Fruit fly (Drosophila melanogaster) whole organism, embryonic: Measurements from ENCODE around the gene Psf3.

Experiments
- Adf1 ChIP-seq: fragments of 200-800 bp; sonication (Bioruptor generic); IDR thresholded peaks from 2 replicates; pipeline ENCODE4 v1.3.6; 2022; ENCODE audit warnings: missing biosample characterization, missing genetic modification characterization
- Aef1 ChIP-seq: fragments of 200-800 bp; sonication (Bioruptor generic); IDR thresholded peaks from 3 replicates; pipeline ENCODE4 v1.3.6; 2022; ENCODE audit warnings: missing biosample characterization, missing genetic modification characterization
- Asciz ChIP-seq: fragments of 200-800 bp; sonication (Bioruptor generic); optimal IDR thresholded peaks from 2 replicates; lab custom pipeline; 2017; ENCODE audit warnings: missing biosample characterization, mild to moderate bottlenecking, missing genetic modification characterization, missing genetic modification reagents
- Bgb ChIP-seq: fragments of 200-800 bp; sonication (Bioruptor generic); IDR thresholded peaks from 2 replicates; pipeline ENCODE4 v1.3.6; 2022; ENCODE audit warnings: missing biosample characterization, missing genetic modification characterization; ENCODE audit not compliant: partially characterized antibody
- CG1024 ChIP-seq: fragments of 200-800 bp; sonication (Bioruptor generic); IDR thresholded peaks from 2 replicates; pipeline ENCODE4 v1.3.6; 2022; ENCODE audit warnings: missing biosample characterization, missing genetic modification characterization
- CG11723 ChIP-seq: fragments of 200-800 bp; sonication (Bioruptor generic); optimal IDR thresholded peaks from 2 replicates; lab custom pipeline; 2017; ENCODE audit warnings: missing biosample characterization, mild to moderate bottlenecking, missing genetic modification characterization
- CG13123 ChIP-seq: fragments of 200-800 bp; sonication (Bioruptor generic); optimal IDR thresholded peaks from 2 replicates; lab custom pipeline; 2016; ENCODE audit warnings: missing biosample characterization, missing genetic modification characterization
- CG14014 ChIP-seq: fragments of 200-800 bp; sonication (Bioruptor generic); IDR thresholded peaks from 2 replicates; pipeline ENCODE4 v1.3.6; 2022; ENCODE audit warnings: missing biosample characterization, missing genetic modification characterization
- CG17359 ChIP-seq: fragments of 200-800 bp; sonication (Bioruptor generic); optimal IDR thresholded peaks from 3 replicates; lab custom pipeline; 2018; ENCODE audit warnings: missing biosample characterization, mild to moderate bottlenecking, missing genetic modification characterization, moderate library complexity
- CG2678 ChIP-seq: fragments of 200-800 bp; sonication (Bioruptor generic); optimal IDR thresholded peaks from 3 replicates; lab custom pipeline; 2019; ENCODE audit warnings: missing biosample characterization, mild to moderate bottlenecking, missing genetic modification characterization, moderate library complexity
- CG30403 ChIP-seq: fragments of 200-800 bp; sonication (Bioruptor generic); optimal IDR thresholded peaks from 3 replicates; lab custom pipeline; 2016; ENCODE audit warnings: missing biosample characterization, missing genetic modification characterization
- CG31388 ChIP-seq: fragments of 200-800 bp; sonication (Bioruptor generic); optimal IDR thresholded peaks from 2 replicates; lab custom pipeline; 2016; ENCODE audit warnings: missing biosample characterization, missing genetic modification characterization
- CG3163 ChIP-seq: fragments of 200-800 bp; sonication (Bioruptor generic); optimal IDR thresholded peaks from 3 replicates; lab custom pipeline; 2016; ENCODE audit warnings: missing biosample characterization, missing genetic modification characterization
- CG3281 ChIP-seq: fragments of 200-800 bp; sonication (Bioruptor generic); optimal IDR thresholded peaks from 3 replicates; lab custom pipeline; 2017; ENCODE audit warnings: missing biosample characterization, mild to moderate bottlenecking, missing genetic modification characterization
- CG4424 ChIP-seq: fragments of 200-800 bp; sonication (Bioruptor generic); optimal IDR thresholded peaks from 3 replicates; lab custom pipeline; 2016; ENCODE audit warnings: missing biosample characterization, missing genetic modification characterization
- CG5953 ChIP-seq: fragments of 200-800 bp; sonication (Bioruptor generic); IDR thresholded peaks from 2 replicates; pipeline ENCODE4 v1.3.6; 2022; ENCODE audit warnings: missing biosample characterization, missing genetic modification characterization
- CG8765 ChIP-seq: fragments of 200-800 bp; sonication (Bioruptor generic); IDR thresholded peaks from 2 replicates; pipeline ENCODE4 v1.3.6; 2022; ENCODE audit warnings: missing biosample characterization, missing genetic modification characterization
- CG8944 ChIP-seq: fragments of 200-800 bp; sonication (Bioruptor generic); optimal IDR thresholded peaks from 3 replicates; lab custom pipeline; 2016; ENCODE audit warnings: missing biosample characterization, missing genetic modification characterization
- CG9932 ChIP-seq: fragments of 200-800 bp; sonication (Bioruptor generic); IDR thresholded peaks from 2 replicates; pipeline ENCODE4 v1.3.6; 2022; ENCODE audit warnings: missing biosample characterization, missing genetic modification characterization
- CTCF ChIP-seq: fragments of 200-800 bp; sonication (Bioruptor generic); optimal IDR thresholded peaks from 2 replicates; lab custom pipeline; 2017; ENCODE audit warnings: missing biosample characterization, mild to moderate bottlenecking, missing genetic modification characterization, moderate library complexity
- D ChIP-seq, 2 experiments: fragments of 200-800 bp in 1 of 2; fragments of >200 bp in 1 of 2; sonication (Bioruptor generic) in 1 of 2; optimal IDR thresholded peaks; 2 replicates in 1 of 2; 3 replicates in 1 of 2; lab custom pipeline; 2017; ENCODE audit warnings: mild to moderate bottlenecking in 1 of 2, missing biosample characterization in 1 of 2, missing genetic modification characterization in 1 of 2, missing genetic modification reagents in 1 of 2
- Dll ChIP-seq: fragments of 200-800 bp; sonication (Bioruptor generic); IDR thresholded peaks from 4 replicates; pipeline ENCODE4 v1.3.6; 2022; ENCODE audit warnings: missing biosample characterization, missing genetic modification characterization; ENCODE audit not compliant: partially characterized antibody
- Dp ChIP-seq: fragments of 200-800 bp; sonication (Bioruptor generic); optimal IDR thresholded peaks from 2 replicates; lab custom pipeline; 2018; ENCODE audit warnings: missing biosample characterization, mild to moderate bottlenecking, missing genetic modification characterization, moderate library complexity
- ERR ChIP-seq: fragments of 200-800 bp; sonication (Bioruptor generic); optimal IDR thresholded peaks from 2 replicates; lab custom pipeline; 2016; ENCODE audit warnings: missing biosample characterization, missing genetic modification characterization
- Hand ChIP-seq: fragments of 200-800 bp; sonication (Bioruptor generic); optimal IDR thresholded peaks from 2 replicates; lab custom pipeline; 2017; ENCODE audit warnings: mild to moderate bottlenecking, missing biosample characterization, missing genetic modification reagents, missing genetic modification characterization
- Hey ChIP-seq: fragments of 200-800 bp; sonication (Bioruptor generic); optimal IDR thresholded peaks from 3 replicates; lab custom pipeline; 2018; ENCODE audit warnings: missing biosample characterization, mild to moderate bottlenecking, missing genetic modification characterization
- Hr78 ChIP-seq, 2 experiments: fragments of 200-800 bp in 1 of 2; fragments of >200 bp in 1 of 2; sonication (Bioruptor generic) in 1 of 2; optimal IDR thresholded peaks; 2 replicates each; lab custom pipeline; 2017 to 2019; ENCODE audit warnings: missing biosample characterization in 2 of 2, missing genetic modification characterization in 2 of 2, mild to moderate bottlenecking in 1 of 2, moderate library complexity in 1 of 2
- Lpt ChIP-seq: fragments of >200 bp; optimal IDR thresholded peaks from 2 replicates; lab custom pipeline; 2018; ENCODE audit warnings: missing biosample characterization, missing genetic modification characterization
- Mes4 ChIP-seq: fragments of 200-800 bp; sonication (Bioruptor generic); optimal IDR thresholded peaks from 2 replicates; lab custom pipeline; 2016; ENCODE audit warnings: missing biosample characterization, missing genetic modification characterization
- NC2α ChIP-seq: fragments of 200-800 bp; sonication (Bioruptor generic); optimal IDR thresholded peaks from 2 replicates; lab custom pipeline; 2016; ENCODE audit warnings: missing biosample characterization, missing genetic modification characterization
- Spps ChIP-seq: fragments of 200-800 bp; sonication (Bioruptor generic); optimal IDR thresholded peaks from 2 replicates; lab custom pipeline; 2018; ENCODE audit warnings: missing biosample characterization, mild to moderate bottlenecking, missing genetic modification characterization
- YL-1 ChIP-seq: fragments of 200-800 bp; sonication (Bioruptor generic); optimal IDR thresholded peaks from 3 replicates; lab custom pipeline; 2017; ENCODE audit warnings: missing biosample characterization, mild to moderate bottlenecking, missing genetic modification characterization
- ab ChIP-seq: fragments of 200-800 bp; sonication (Bioruptor generic); optimal IDR thresholded peaks from 2 replicates; lab custom pipeline; 2016; ENCODE audit warnings: missing biosample characterization, missing genetic modification characterization
- aop ChIP-seq: fragments of 200-800 bp; sonication (Bioruptor generic); IDR thresholded peaks from 2 replicates; pipeline ENCODE4 v1.3.6; 2022; ENCODE audit warnings: missing biosample characterization, missing genetic modification characterization
- ash1 ChIP-seq: fragments of 200-800 bp; sonication (Bioruptor generic); optimal IDR thresholded peaks from 2 replicates; lab custom pipeline; 2018; ENCODE audit warnings: missing biosample characterization, mild to moderate bottlenecking, missing genetic modification characterization
- ato ChIP-seq: fragments of 200-800 bp; sonication (Bioruptor generic); IDR thresholded peaks from 2 replicates; pipeline ENCODE4 v1.3.6; 2022; ENCODE audit warnings: missing biosample characterization, missing genetic modification characterization; ENCODE audit not compliant: partially characterized antibody
- br ChIP-seq: fragments of >200 bp; optimal IDR thresholded peaks from 2 replicates; lab custom pipeline; 2017
- cas ChIP-seq: fragments of 200-800 bp; sonication (Bioruptor generic); IDR thresholded peaks from 2 replicates; pipeline ENCODE4 v1.3.6; 2022; ENCODE audit warnings: missing biosample characterization, missing genetic modification characterization
- chm ChIP-seq: fragments of 200-800 bp; sonication (Bioruptor generic); IDR thresholded peaks from 2 replicates; pipeline ENCODE4 v1.3.6; 2022; ENCODE audit warnings: missing biosample characterization, missing genetic modification characterization
- disco-r ChIP-seq: fragments of 200-800 bp; sonication (Bioruptor generic); optimal IDR thresholded peaks from 2 replicates; lab custom pipeline; 2016; ENCODE audit warnings: missing biosample characterization, missing genetic modification characterization
- gce ChIP-seq: fragments of 200-800 bp; sonication (Bioruptor generic); IDR thresholded peaks from 3 replicates; pipeline ENCODE4 v1.3.6; 2022; ENCODE audit warnings: missing biosample characterization, missing genetic modification characterization
- gcm ChIP-seq: fragments of 200-800 bp; sonication (Bioruptor generic); optimal IDR thresholded peaks from 2 replicates; lab custom pipeline; 2019; ENCODE audit warnings: missing biosample characterization, mild to moderate bottlenecking, missing genetic modification characterization, moderate library complexity
- knrl ChIP-seq: fragments of 200-800 bp; sonication (Bioruptor generic); IDR thresholded peaks from 3 replicates; pipeline ENCODE4 v1.3.6; 2022; ENCODE audit warnings: missing biosample characterization, missing genetic modification characterization; ENCODE audit not compliant: partially characterized antibody
- lbe ChIP-seq: fragments of 200-800 bp; sonication (Bioruptor generic); optimal IDR thresholded peaks from 2 replicates; lab custom pipeline; 2016; ENCODE audit warnings: missing biosample characterization, mild to moderate bottlenecking, missing genetic modification characterization
- luna ChIP-seq: fragments of 200-800 bp; sonication (Bioruptor generic); optimal IDR thresholded peaks from 2 replicates; lab custom pipeline; 2016; ENCODE audit warnings: missing biosample characterization, missing genetic modification characterization
- oc ChIP-seq: fragments of 200-800 bp; sonication (Bioruptor generic); optimal IDR thresholded peaks from 2 replicates; lab custom pipeline; 2018; ENCODE audit warnings: missing biosample characterization, mild to moderate bottlenecking, missing genetic modification characterization, moderate library complexity
- org-1 ChIP-seq: fragments of 200-800 bp; sonication (Bioruptor generic); optimal IDR thresholded peaks from 2 replicates; lab custom pipeline; 2017; ENCODE audit warnings: missing biosample characterization, missing genetic modification characterization
- pnt ChIP-seq: fragments of 200-800 bp; sonication (Bioruptor generic); optimal IDR thresholded peaks from 3 replicates; lab custom pipeline; 2016; ENCODE audit warnings: missing biosample characterization, missing genetic modification characterization
- stc ChIP-seq: fragments of 200-800 bp; sonication (Bioruptor generic); IDR thresholded peaks from 2 replicates; pipeline ENCODE4 v1.3.6; 2022; ENCODE audit warnings: missing biosample characterization, missing genetic modification characterization
- stwl ChIP-seq: fragments of 200-800 bp; sonication (Bioruptor generic); optimal IDR thresholded peaks from 3 replicates; lab custom pipeline; 2018; ENCODE audit warnings: missing biosample characterization, mild to moderate bottlenecking, missing genetic modification characterization, moderate library complexity
- ttk ChIP-seq: fragments of 200-800 bp; sonication (Bioruptor generic); IDR thresholded peaks from 2 replicates; pipeline ENCODE4 v2.1.2; 2022; ENCODE audit warnings: missing biosample characterization, missing genetic modification characterization

Gene Psf3

DNA sequence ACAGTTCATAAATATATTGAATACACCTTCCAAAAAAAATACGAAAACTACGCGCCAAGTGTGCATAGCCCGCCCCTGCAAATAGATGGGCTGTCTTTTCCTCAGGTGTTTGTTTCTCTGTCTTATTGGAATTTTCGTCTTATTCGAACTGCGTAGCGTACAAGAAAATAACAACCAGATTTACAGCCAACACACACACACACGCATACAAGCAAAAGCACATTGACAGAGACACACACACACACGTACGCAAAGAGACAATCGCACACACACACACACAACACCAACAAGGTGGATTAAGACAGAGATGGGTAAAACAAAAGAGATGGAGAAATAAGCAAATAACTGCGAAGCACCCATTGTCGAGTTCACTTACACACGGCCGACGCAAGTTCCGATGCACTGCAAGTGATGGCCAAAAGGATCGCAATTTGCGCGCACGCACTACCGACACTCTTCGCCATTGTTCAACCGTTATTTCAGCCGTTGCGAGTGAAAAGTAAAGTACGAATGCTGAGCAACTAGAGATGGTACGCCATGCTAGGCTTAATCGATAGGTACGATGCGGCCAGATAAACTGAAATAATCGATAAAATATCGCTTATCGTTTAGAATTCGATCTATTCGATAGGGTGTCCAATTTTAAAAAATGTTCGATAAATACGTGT, 19.8 kb downstream of the Psf3 start (continued):
- TF ChIP-seq Bgb (GFP tag; lab: Robert Waterston, UW) (peak; percentile 96), Hand (no peak), ash1 (GFP tag; lab: Kevin White, UChicago) (no peak), stwl (peak; percentile 76), aop (no peak), CG17359 (tag; lab: Kevin White, UChicago) (no peak), CG9932 (GFP tag; lab: Robert Waterston, UW) (peak; percentile 33; the same call in 1 of the 2 replicates), Spps (tag; lab: Kevin White, UChicago) (no peak), Lpt (GFP tag; lab: Kevin White, UChicago) (no peak), ab (GFP tag; lab: Kevin White, UChicago) (no peak), luna (no peak), CG14014 (GFP tag; lab: Robert Waterston, UW) (no peak), Adf1 (GFP tag; lab: Robert Waterston, UW) (no peak), Asciz (GFP tag; lab: Kevin White, UChicago) (peak; percentile 16), CG2678 (peak; percentile 26), br (lab: Kevin White, UChicago) (no peak), chm (GFP tag; lab: Robert Waterston, UW) (no peak), CG31388 (GFP tag; lab: Kevin White, UChicago) (no peak), CG3281 (peak; percentile 24), Dp (GFP tag; lab: Kevin White, UChicago) (peak; percentile 68), lbe (peak; percentile 47), D (optimal IDR thresholded peaks at IDR 0.05; lab: Kevin White, UChicago) (peak; percentile 56), D (GFP tag; optimal IDR thresholded peaks at IDR 0.05; lab: Kevin White, UChicago) (no peak), YL-1 (GFP tag; lab: Kevin White, UChicago) (peak; percentile 62), Aef1 (GFP tag; lab: Robert Waterston, UW) (no peak), CG30403 (GFP tag; lab: Kevin White, UChicago) (no peak), ttk (GFP tag; lab: Robert Waterston, UW) (no peak), cas (GFP tag; lab: Robert Waterston, UW) (no peak), stc (GFP tag; lab: Robert Waterston, UW) (no peak), CG3163 (no peak), Hey (tag; lab: Kevin White, UChicago) (no peak), gce (GFP tag; lab: Robert Waterston, UW) (0 out of 3 replicates have a peak, but pooled peaks have one; percentile 21), CG4424 (GFP tag; lab: Kevin White, UChicago) (no peak), Dll (GFP tag; lab: Robert Waterston, UW) (peak; percentile 92), Mes4 (GFP tag; lab: Kevin White, UChicago) (no peak), disco-r (GFP tag; lab: Kevin White, UChicago) (no peak), CTCF (GFP tag; lab: Kevin White, UChicago) (no peak), CG11723 (GFP tag; lab: Kevin White, UChicago) (no peak), CG8944 (GFP tag; lab: Kevin White, UChicago) (no peak), Hr78 (GFP tag; optimal IDR thresholded peaks at IDR 0.05; lab: Kevin White, UChicago) (no peak), NC2α (GFP tag; lab: Kevin White, UChicago) (no peak), knrl (peak; percentile 83), CG13123 (GFP tag; lab: Kevin White, UChicago) (no peak), CG5953 (GFP tag; lab: Robert Waterston, UW) (no peak), gcm (GFP tag; lab: Kevin White, UChicago) (peak; percentile 10), pnt (GFP tag; lab: Kevin White, UChicago) (no peak), org-1 (GFP tag; lab: Kevin White, UChicago) (peak; percentile 8), oc (peak; percentile 56), CG8765 (GFP tag; lab: Robert Waterston, UW) (no peak), ERR (GFP tag; lab: Kevin White, UChicago) (no peak), CG1024 (GFP tag; lab: Robert Waterston, UW) (no peak), ato (GFP tag; lab: Robert Waterston, UW) (peak; percentile 97)
